Fruit fly (Drosophila melanogaster) whole organism, wandering third instar larva: ENCODE results near the gene Srr.
A peak's percentile ranks its signal among the peaks of the same experiment; 100 is the strongest.

Experiments used
- Abd-B ChIP-seq: fragments of >200 bp; optimal IDR thresholded peaks from 2 replicates; lab custom pipeline; 2017; ENCODE audit warnings: missing biosample characterization, missing genetic modification characterization
- CG32264 ChIP-seq: fragments of 200-800 bp; sonication (Bioruptor generic); optimal IDR thresholded peaks from 2 replicates; lab custom pipeline; 2016; ENCODE audit warnings: missing biosample characterization, missing genetic modification characterization
- CG9705 ChIP-seq: fragments of 200-800 bp; sonication (Bioruptor generic); optimal IDR thresholded peaks from 2 replicates; lab custom pipeline; 2018; ENCODE audit warnings: missing biosample characterization, mild to moderate bottlenecking, missing genetic modification characterization
- CrebA ChIP-seq: fragments of 200-800 bp; sonication (Bioruptor generic); optimal IDR thresholded peaks from 2 replicates; lab custom pipeline; 2016; ENCODE audit warnings: missing biosample characterization, mild to moderate bottlenecking, missing genetic modification characterization, borderline replicate concordance
- Dfd ChIP-seq: fragments of >200 bp; optimal IDR thresholded peaks from 2 replicates; lab custom pipeline; 2017; ENCODE audit warnings: missing biosample characterization, missing genetic modification characterization
- Dif ChIP-seq: fragments of 200-275, 200-300 bp; sonication (Bioruptor generic); optimal IDR thresholded peaks from 2 replicates; lab custom pipeline; 2018; ENCODE audit warnings: missing biosample characterization, missing genetic modification characterization; ENCODE audit not compliant: partially characterized antibody
- GATAd ChIP-seq: sonication (Bioruptor generic); optimal IDR thresholded peaks from 2 replicates; lab custom pipeline; 2016; ENCODE audit warnings: missing biosample characterization, missing genetic modification characterization
- HLH106 ChIP-seq: fragments of 200-800 bp; optimal IDR thresholded peaks from 3 replicates; lab custom pipeline; 2019; ENCODE audit warnings: missing biosample characterization, mild to moderate bottlenecking, missing genetic modification characterization, moderate library complexity
- Hnf4 ChIP-seq: fragments of 200-800 bp; sonication (Bioruptor generic); optimal IDR thresholded peaks from 2 replicates; lab custom pipeline; 2016; ENCODE audit warnings: missing biosample characterization, mild to moderate bottlenecking, missing genetic modification characterization
- Hr78 ChIP-seq: fragments of >200 bp; optimal IDR thresholded peaks from 2 replicates; lab custom pipeline; 2017; ENCODE audit warnings: missing biosample characterization, missing genetic modification characterization
- Hr83 ChIP-seq: fragments of 200-300 bp; sonication (Bioruptor generic); optimal IDR thresholded peaks from 2 replicates; lab custom pipeline; 2016; ENCODE audit warnings: missing biosample characterization, mild to moderate bottlenecking, missing genetic modification characterization, moderate library complexity; ENCODE audit not compliant: poor library complexity, severe bottlenecking
- Jra ChIP-seq: sonication (Bioruptor generic); optimal IDR thresholded peaks from 2 replicates; lab custom pipeline; 2016; ENCODE audit warnings: missing biosample characterization, missing genetic modification characterization
- Mio ChIP-seq: sonication (Bioruptor generic); optimal IDR thresholded peaks from 2 replicates; lab custom pipeline; 2016; ENCODE audit warnings: missing biosample characterization, missing genetic modification characterization
- Myc ChIP-seq: fragments of >200 bp; optimal IDR thresholded peaks from 2 replicates; lab custom pipeline; 2017
- N ChIP-seq: fragments of >200 bp; optimal IDR thresholded peaks from 2 replicates; lab custom pipeline; 2018; ENCODE audit warnings: missing biosample characterization, missing external identifiers, missing genetic modification characterization
- OdsH ChIP-seq: fragments of 200-800 bp; sonication (Bioruptor generic); optimal IDR thresholded peaks from 2 replicates; lab custom pipeline; 2016; ENCODE audit warnings: missing biosample characterization, mild to moderate bottlenecking, missing genetic modification characterization
- Rel ChIP-seq, 2 experiments: fragments of 200-800 bp; sonication (Bioruptor generic) in 1 of 2; optimal IDR thresholded peaks; 2 replicates in 1 of 2; 3 replicates in 1 of 2; lab custom pipeline; 2016 to 2019; ENCODE audit warnings: mild to moderate bottlenecking in 2 of 2, missing biosample characterization in 2 of 2, missing genetic modification characterization in 2 of 2, moderate library complexity in 1 of 2
- Sp1 ChIP-seq: fragments of 200-800 bp; sonication (Bioruptor generic); optimal IDR thresholded peaks from 3 replicates; lab custom pipeline; 2019; ENCODE audit warnings: missing biosample characterization, mild to moderate bottlenecking, missing genetic modification characterization, moderate library complexity
- Vsx2 ChIP-seq: fragments of 200-300, 225-300 bp; sonication (Bioruptor generic); optimal IDR thresholded peaks from 2 replicates; lab custom pipeline; 2018; ENCODE audit warnings: missing biosample characterization, missing genetic modification characterization; ENCODE audit not compliant: partially characterized antibody
- br ChIP-seq: fragments of 200-800 bp; sonication (Bioruptor generic); optimal IDR thresholded peaks from 2 replicates; lab custom pipeline; 2016; ENCODE audit warnings: missing biosample characterization, missing genetic modification characterization
- brk ChIP-seq: fragments of 200-800 bp; sonication (Bioruptor generic); optimal IDR thresholded peaks from 2 replicates; lab custom pipeline; 2016; ENCODE audit warnings: missing biosample characterization, mild to moderate bottlenecking, missing genetic modification characterization
- dl ChIP-seq, 2 experiments: fragments of 175-275, 200-275 bp in 1 of 2; fragments of 200-275 bp in 1 of 2; sonication (Bioruptor generic); optimal IDR thresholded peaks; lab custom pipeline; 2018; ENCODE audit warnings: mild to moderate bottlenecking in 2 of 2, missing biosample characterization in 2 of 2, missing genetic modification characterization in 2 of 2, moderate library complexity in 2 of 2; ENCODE audit not compliant: partially characterized antibody in 2 of 2, insufficient read depth in 1 of 2
- dmrt93B ChIP-seq: fragments of 200-800 bp; sonication (Bioruptor generic); optimal IDR thresholded peaks from 2 replicates; lab custom pipeline; 2018; ENCODE audit warnings: missing biosample characterization, mild to moderate bottlenecking, missing genetic modification characterization
- dsf ChIP-seq: sonication (Bioruptor generic); optimal IDR thresholded peaks from 2 replicates; lab custom pipeline; 2016; ENCODE audit warnings: missing biosample characterization, missing genetic modification characterization, borderline replicate concordance
- ey ChIP-seq: fragments of 200-800 bp; sonication (Bioruptor generic); optimal IDR thresholded peaks from 2 replicates; lab custom pipeline; 2016; ENCODE audit warnings: missing biosample characterization, missing genetic modification characterization
- foxo ChIP-seq, 2 experiments: fragments of 200-800 bp; sonication (Bioruptor generic); optimal IDR thresholded peaks; 2 replicates in 1 of 2; 3 replicates in 1 of 2; lab custom pipeline; 2016 to 2017; ENCODE audit warnings: missing biosample characterization in 2 of 2, missing genetic modification characterization in 2 of 2
- fru ChIP-seq: fragments of 200-800 bp; sonication (Bioruptor generic); optimal IDR thresholded peaks from 3 replicates; lab custom pipeline; 2016; ENCODE audit warnings: missing biosample characterization, mild to moderate bottlenecking, missing genetic modification characterization
- h ChIP-seq: fragments of 200-800 bp; sonication (Bioruptor generic); optimal IDR thresholded peaks from 3 replicates; lab custom pipeline; 2016; ENCODE audit warnings: missing biosample characterization, mild to moderate bottlenecking, missing genetic modification characterization
- jim ChIP-seq: fragments of 175-275, 200-325 bp; sonication (Bioruptor generic); optimal IDR thresholded peaks from 2 replicates; lab custom pipeline; 2016; ENCODE audit warnings: missing biosample characterization, mild to moderate bottlenecking, missing genetic modification characterization
- lola ChIP-seq: fragments of >200 bp; optimal IDR thresholded peaks from 2 replicates; lab custom pipeline; 2017; ENCODE audit warnings: missing biosample characterization, missing genetic modification characterization
- pan ChIP-seq: fragments of >200 bp; optimal IDR thresholded peaks from 2 replicates; lab custom pipeline; 2017
- psq ChIP-seq: fragments of 200-800 bp; sonication (Bioruptor generic); optimal IDR thresholded peaks from 3 replicates; lab custom pipeline; 2017; ENCODE audit warnings: missing biosample characterization, mild to moderate bottlenecking, missing genetic modification characterization, moderate library complexity
- rgr ChIP-seq: fragments of 200-800 bp; sonication (Bioruptor generic); optimal IDR thresholded peaks from 3 replicates; lab custom pipeline; 2016; ENCODE audit warnings: missing biosample characterization, mild to moderate bottlenecking, missing genetic modification characterization
- sage ChIP-seq: fragments of 200-800 bp; sonication (Bioruptor generic); optimal IDR thresholded peaks from 2 replicates; lab custom pipeline; 2016; ENCODE audit warnings: missing biosample characterization, mild to moderate bottlenecking, missing genetic modification characterization
- sv ChIP-seq: fragments of 200-800 bp; sonication (Bioruptor generic); optimal IDR thresholded peaks from 3 replicates; lab custom pipeline; 2016; ENCODE audit warnings: missing biosample characterization, missing genetic modification characterization
- tai ChIP-seq: sonication (Bioruptor generic); optimal IDR thresholded peaks from 2 replicates; lab custom pipeline; 2016; ENCODE audit warnings: missing biosample characterization, missing genetic modification characterization
- usp ChIP-seq: fragments of >200 bp; optimal IDR thresholded peaks from 2 replicates; lab custom pipeline; 2017; ENCODE audit warnings: missing biosample characterization, missing genetic modification characterization
- woc ChIP-seq: sonication (Bioruptor generic); optimal IDR thresholded peaks from 2 replicates; lab custom pipeline; 2016; ENCODE audit warnings: missing biosample characterization, mild to moderate bottlenecking, missing genetic modification characterization

Gene Srr

DNA sequence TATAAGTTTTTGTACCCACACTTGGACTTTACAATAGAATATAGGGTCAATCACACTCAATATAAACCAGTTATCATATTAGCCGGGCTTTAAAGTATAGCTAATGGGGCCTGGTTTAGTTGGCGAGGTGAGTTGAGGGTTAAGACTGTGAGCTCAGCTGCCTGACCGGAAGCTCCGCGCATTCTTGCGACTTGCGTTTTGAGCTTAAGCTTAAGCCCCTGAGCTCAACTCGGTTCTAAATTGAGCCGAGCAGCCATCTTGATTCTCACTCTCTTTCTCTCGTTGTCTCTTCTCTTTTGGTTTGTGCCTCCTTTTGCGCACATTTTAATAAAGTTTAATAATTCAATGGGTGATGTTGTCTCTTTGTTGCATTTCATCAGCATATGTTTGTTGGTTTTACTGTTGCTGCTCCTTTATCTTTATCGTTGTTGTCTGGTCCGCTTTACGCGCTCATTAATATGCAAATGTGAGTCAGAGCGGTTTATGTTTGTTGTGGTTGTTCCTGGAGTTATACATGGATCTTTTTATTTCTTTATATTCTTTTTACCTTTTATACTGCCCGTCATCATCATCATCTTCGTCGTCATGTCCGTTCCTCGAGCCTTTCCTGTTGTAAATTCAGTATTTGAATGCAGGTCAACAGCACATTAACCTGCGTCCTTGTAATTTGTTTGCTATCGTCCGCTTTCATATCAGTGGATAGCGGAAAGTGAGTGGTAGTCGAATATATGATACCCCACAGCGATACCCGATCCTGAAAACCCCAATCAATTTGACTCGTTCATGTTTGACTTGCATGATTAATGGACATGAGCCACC lies 14.4 kb upstream of the Srr start:
- TF ChIP-seq CG32264 = no peak
- peak; percentile 87 for TF ChIP-seq psq (GFP tag; lab: Kevin White, UChicago)
- TF ChIP-seq Rel (GFP tag; optimal IDR thresholded peaks at IDR 0.05; lab: Kevin White, UChicago) = peak; percentile 23
- TF ChIP-seq Rel (tag; optimal IDR thresholded peaks at IDR 0.05; lab: Kevin White, UChicago) = no peak
- peak; percentile 22 for TF ChIP-seq pan (lab: Kevin White, UChicago)
- no peak for TF ChIP-seq Jra (GFP tag; lab: Kevin White, UChicago)

DNA sequence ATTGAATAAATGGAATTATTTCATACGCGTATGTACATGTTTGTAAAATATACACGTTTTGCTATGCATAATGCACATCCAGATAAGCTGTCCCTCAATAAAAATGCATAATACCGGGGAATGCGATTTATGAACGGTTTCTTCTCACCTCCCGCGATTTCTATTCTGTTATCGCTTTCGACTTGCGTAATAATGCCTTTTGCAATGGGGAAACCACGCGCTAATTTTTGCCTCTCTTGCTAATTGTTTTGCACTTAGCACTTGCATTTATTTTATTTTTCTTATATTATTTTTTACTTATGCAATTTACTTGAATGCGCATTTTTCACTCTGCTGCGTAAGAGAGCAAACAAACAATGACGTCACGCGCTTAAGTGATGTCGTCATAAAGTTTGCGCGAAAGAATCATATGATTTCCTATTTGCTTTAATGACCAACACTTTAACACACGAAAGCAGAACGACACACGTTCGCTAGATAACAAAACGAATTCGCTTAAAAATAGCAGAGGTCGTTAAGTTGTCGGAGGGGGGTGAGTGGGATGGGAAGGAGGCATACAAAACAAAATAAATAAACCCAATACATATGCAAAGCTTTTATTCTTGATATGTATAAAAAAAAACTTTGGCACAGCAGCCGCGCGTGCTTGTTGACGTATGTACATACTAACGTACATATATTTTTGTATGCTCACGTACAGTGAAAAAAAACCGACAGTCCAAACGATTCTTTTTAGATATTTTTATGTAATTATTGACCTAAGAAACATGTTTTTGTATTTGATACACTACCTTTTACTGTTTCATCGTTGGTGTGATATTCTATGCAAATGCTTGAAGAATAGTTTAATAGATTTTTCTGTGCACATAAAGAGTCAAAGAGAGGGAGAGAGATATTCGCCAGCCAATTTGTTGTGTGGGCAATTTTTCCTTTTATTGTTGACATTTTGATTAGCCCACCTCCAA lies 13.5 kb upstream of the Srr start:
- TF ChIP-seq Vsx2 (no peak), Myc (lab: Kevin White, UChicago) (no peak), foxo (GFP tag; optimal IDR thresholded peaks at IDR 0.05; lab: Kevin White, UChicago) (peak in 1 of 2 experiments; percentile 49), dmrt93B (peak; percentile 25), psq (GFP tag; lab: Kevin White, UChicago) (no peak), GATAd (GFP tag; lab: Kevin White, UChicago) (no peak), Abd-B (GFP tag; lab: Kevin White, UChicago) (no peak), Hr78 (GFP tag; lab: Kevin White, UChicago) (no peak), jim (no peak), Hr83 (GFP tag; lab: Kevin White, UChicago) (no peak), OdsH (GFP tag; lab: Kevin White, UChicago) (peak; percentile 60), br (GFP tag; lab: Kevin White, UChicago) (peak; percentile 31), sv (GFP tag; lab: Kevin White, UChicago) (peak; percentile 52), rgr (GFP tag; lab: Kevin White, UChicago) (peak; percentile 66), usp (no peak), Hnf4 (no peak), sage (GFP tag; lab: Kevin White, UChicago) (no peak), Dfd (GFP tag; lab: Kevin White, UChicago) (no peak), tai (GFP tag; lab: Kevin White, UChicago) (no peak), HLH106 (tag; lab: Kevin White, UChicago) (peak; percentile 4), N (GFP tag; lab: Kevin White, UChicago) (no peak), Mio (no peak), CG32264 (no peak), fru (GFP tag; lab: Kevin White, UChicago) (peak; percentile 59), pan (lab: Kevin White, UChicago) (peak; percentile 17), dsf (GFP tag; lab: Kevin White, UChicago) (no peak), ey (GFP tag; lab: Kevin White, UChicago) (peak; percentile 64), Sp1 (peak; percentile 12), CrebA (GFP tag; lab: Kevin White, UChicago) (no peak), CG9705 (GFP tag; lab: Kevin White, UChicago) (no peak), dl (GFP tag; optimal IDR thresholded peaks at IDR 0.05; lab: Kevin White, UChicago; ENCODE audit: insufficient read depth in 1 of 2, partially characterized antibody in 2 of 2) (no peak), Rel (GFP tag; optimal IDR thresholded peaks at IDR 0.05; lab: Kevin White, UChicago) (no peak), Rel (tag; optimal IDR thresholded peaks at IDR 0.05; lab: Kevin White, UChicago) (peak; percentile 84), Dif (no peak), h (GFP tag; lab: Kevin White, UChicago) (peak; percentile 73), Jra (GFP tag; lab: Kevin White, UChicago) (no peak), woc (GFP tag; lab: Kevin White, UChicago) (peak; percentile 8), brk (GFP tag; lab: Kevin White, UChicago) (peak; percentile 27), lola (GFP tag; lab: Kevin White, UChicago) (no peak)
